Fruit fly (Drosophila melanogaster) whole organism, pupa: ENCODE measurements around the gene CG15373.

Source experiments
- CG13204 ChIP-seq: fragments of 200-800 bp; sonication (Bioruptor generic); optimal IDR thresholded peaks from 2 replicates; lab custom pipeline; 2018; ENCODE audit warnings: missing biosample characterization, mild to moderate bottlenecking, missing genetic modification characterization, moderate library complexity
- CG14655 ChIP-seq: fragments of 200-800 bp; sonication (Bioruptor generic); optimal IDR thresholded peaks from 3 replicates; lab custom pipeline; 2017; ENCODE audit warnings: mild to moderate bottlenecking, missing biosample characterization, missing genetic modification reagents, missing genetic modification characterization
- CG32121 ChIP-seq: fragments of 200-800 bp; sonication (Bioruptor generic); IDR thresholded peaks from 2 replicates; pipeline ENCODE4 v1.3.6; 2022; ENCODE audit warnings: missing biosample characterization, missing genetic modification characterization
- CG34367 ChIP-seq: fragments of 200-800 bp; sonication (Bioruptor generic); optimal IDR thresholded peaks from 2 replicates; lab custom pipeline; 2018; ENCODE audit warnings: missing biosample characterization, mild to moderate bottlenecking, missing genetic modification characterization
- CG8159 ChIP-seq: fragments of 200-800 bp; sonication (Bioruptor generic); optimal IDR thresholded peaks from 3 replicates; lab custom pipeline; 2018; ENCODE audit warnings: missing biosample characterization, mild to moderate bottlenecking, missing genetic modification characterization, moderate library complexity
- CG9948 ChIP-seq: fragments of 200-800 bp; sonication (Bioruptor generic); optimal IDR thresholded peaks from 2 replicates; lab custom pipeline; 2018; ENCODE audit warnings: missing biosample characterization, mild to moderate bottlenecking, missing genetic modification characterization, moderate library complexity
- Snoo ChIP-seq: fragments of 200-800 bp; sonication (Bioruptor generic); optimal IDR thresholded peaks from 3 replicates; lab custom pipeline; 2017; ENCODE audit warnings: missing biosample characterization, mild to moderate bottlenecking, missing genetic modification characterization, inconsistent platforms
- fd96Ca ChIP-seq: fragments of 200-800 bp; sonication (Bioruptor generic); IDR thresholded peaks from 3 replicates; pipeline ENCODE4 v1.3.6; 2022; ENCODE audit warnings: missing biosample characterization, missing genetic modification characterization

DNA sequence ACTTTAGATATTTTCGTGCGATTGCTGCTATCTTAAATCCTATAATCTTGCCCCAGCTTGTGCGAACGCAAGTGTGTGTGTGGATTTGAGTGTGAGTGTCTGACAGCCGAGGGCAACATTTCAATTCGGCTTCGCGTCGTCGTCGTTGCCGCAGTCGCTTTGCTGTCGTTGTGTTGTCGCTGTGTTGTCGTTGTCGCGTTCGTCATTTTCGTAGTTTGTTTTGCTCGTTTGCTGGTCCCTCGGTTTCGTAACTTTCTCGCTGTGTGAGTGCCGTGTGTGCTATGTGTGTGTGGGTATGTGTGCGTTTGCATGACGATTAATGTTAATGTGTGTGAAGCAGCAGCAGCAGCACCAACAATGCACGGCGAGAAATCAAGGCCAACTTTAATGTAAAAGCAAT lies 34.4 kb upstream of the CG15373 start:
- no peak for TF ChIP-seq Snoo (tag; lab: Kevin White, UChicago)
- no peak for TF ChIP-seq CG34367 (tag; lab: Kevin White, UChicago)
- TF ChIP-seq CG9948 (tag; lab: Kevin White, UChicago), result no peak
- TF ChIP-seq CG32121, result no peak
- TF ChIP-seq CG8159 (tag; lab: Kevin White, UChicago), result no peak
- TF ChIP-seq CG13204, result no peak
- no peak for TF ChIP-seq fd96Ca (GFP tag; lab: Robert Waterston, UW)
- no peak for TF ChIP-seq CG14655
